Fruit fly (Drosophila melanogaster): ENCODE measurements around the gene fabp.
A peak's percentile ranks its signal among the peaks of the same experiment; 100 is the strongest.

Gene fabp

dm6 chr3R:11604654-11605436 lies 38.0 kb upstream of the fabp start:
- peak; percentile 32 for TF ChIP-seq Snoo (tag; optimal IDR thresholded peaks at IDR 0.05)
- TF ChIP-seq CG8301 (tag; optimal IDR thresholded peaks at IDR 0.05): peak; percentile 26
- peak; percentile 45 for TF ChIP-seq Pif1A (GFP tag; optimal IDR thresholded peaks at IDR 0.05)
- TF ChIP-seq fd96Ca (GFP tag; IDR thresholded peaks at IDR 0.05): peak; percentile 73; the same call in 2 of the 3 replicates
- peak; percentile 46 for TF ChIP-seq CG14655 (GFP tag; optimal IDR thresholded peaks at IDR 0.05)
- TF ChIP-seq Pif1B (GFP tag; optimal IDR thresholded peaks at IDR 0.05): peak; percentile 65
- peak; percentile 8 for TF ChIP-seq CG17806 (tag; optimal IDR thresholded peaks at IDR 0.05)
- peak; percentile 51 for TF ChIP-seq gl (tag; optimal IDR thresholded peaks at IDR 0.05)
- no peak for TF ChIP-seq D1 (tag; optimal IDR thresholded peaks at IDR 0.05)
- TF ChIP-seq CG32121 (GFP tag; IDR thresholded peaks at IDR 0.05): peak; percentile 48; the same call in 1 of the 2 replicates
- TF ChIP-seq CG9948 (tag; optimal IDR thresholded peaks at IDR 0.05): no peak
- no peak for TF ChIP-seq rn (GFP tag; IDR thresholded peaks at IDR 0.05)
- TF ChIP-seq CG4496 (GFP tag; IDR thresholded peaks at IDR 0.05): peak; percentile 64
- TF ChIP-seq CG13204 (GFP tag; optimal IDR thresholded peaks at IDR 0.05): peak; percentile 64
- peak; percentile 0 for TF ChIP-seq CG34367 (tag; optimal IDR thresholded peaks at IDR 0.05)
- TF ChIP-seq Ets98B (GFP tag; IDR thresholded peaks at IDR 0.05): peak; percentile 72; the same call in 1 of the 2 replicates
- TF ChIP-seq CG10348 (GFP tag; IDR thresholded peaks at IDR 0.05): no peak
- peak; percentile 6 for TF ChIP-seq CG15710 (tag; optimal IDR thresholded peaks at IDR 0.05)
- TF ChIP-seq CG12605 (GFP tag; IDR thresholded peaks at IDR 0.05): peak; percentile 90
- TF ChIP-seq CG8159 (tag; optimal IDR thresholded peaks at IDR 0.05): peak; percentile 26
- peak; percentile 50 for TF ChIP-seq EcR (GFP tag; optimal IDR thresholded peaks at IDR 0.05)

- TF ChIP-seq Pif1A (GFP tag; optimal IDR thresholded peaks at IDR 0.05) (no peak), EcR (GFP tag; optimal IDR thresholded peaks at IDR 0.05) (peak; percentile 70)
Observed at dm6 chr3R:11603136-11603535, 36.3 kb upstream of the fabp start.

- peak; percentile 58 for TF ChIP-seq CG12605 (GFP tag; IDR thresholded peaks at IDR 0.05)
- TF ChIP-seq CG32121 (GFP tag; IDR thresholded peaks at IDR 0.05): peak; percentile 62
- TF ChIP-seq CG8301 (tag; optimal IDR thresholded peaks at IDR 0.05): peak; percentile 49
- no peak for TF ChIP-seq CG14655 (GFP tag; optimal IDR thresholded peaks at IDR 0.05)
- peak; percentile 20 for TF ChIP-seq CG15710 (tag; optimal IDR thresholded peaks at IDR 0.05)
- TF ChIP-seq Ets98B (GFP tag; IDR thresholded peaks at IDR 0.05): peak; percentile 75
- no peak for TF ChIP-seq Pif1B (GFP tag; optimal IDR thresholded peaks at IDR 0.05)
- no peak for TF ChIP-seq CG34367 (tag; optimal IDR thresholded peaks at IDR 0.05)
- TF ChIP-seq CG4496 (GFP tag; IDR thresholded peaks at IDR 0.05): peak; percentile 82
- peak; percentile 52; the same call in 2 of the 3 replicates for TF ChIP-seq fd96Ca (GFP tag; IDR thresholded peaks at IDR 0.05)
- no peak for TF ChIP-seq D1 (tag; optimal IDR thresholded peaks at IDR 0.05)
- 0 out of 2 replicates have a peak, but pooled peaks have one; percentile 20 for TF ChIP-seq rn (GFP tag; IDR thresholded peaks at IDR 0.05)
- no peak for TF ChIP-seq CG8159 (tag; optimal IDR thresholded peaks at IDR 0.05)
- no peak for TF ChIP-seq gl (tag; optimal IDR thresholded peaks at IDR 0.05)
- TF ChIP-seq CG17806 (tag; optimal IDR thresholded peaks at IDR 0.05): peak; percentile 15
- no peak for TF ChIP-seq CG9948 (tag; optimal IDR thresholded peaks at IDR 0.05)
- no peak for TF ChIP-seq Pif1A (GFP tag; optimal IDR thresholded peaks at IDR 0.05)
Observed at dm6 chr3R:11595523-11595922, 28.7 kb upstream of the fabp start.

DNA sequence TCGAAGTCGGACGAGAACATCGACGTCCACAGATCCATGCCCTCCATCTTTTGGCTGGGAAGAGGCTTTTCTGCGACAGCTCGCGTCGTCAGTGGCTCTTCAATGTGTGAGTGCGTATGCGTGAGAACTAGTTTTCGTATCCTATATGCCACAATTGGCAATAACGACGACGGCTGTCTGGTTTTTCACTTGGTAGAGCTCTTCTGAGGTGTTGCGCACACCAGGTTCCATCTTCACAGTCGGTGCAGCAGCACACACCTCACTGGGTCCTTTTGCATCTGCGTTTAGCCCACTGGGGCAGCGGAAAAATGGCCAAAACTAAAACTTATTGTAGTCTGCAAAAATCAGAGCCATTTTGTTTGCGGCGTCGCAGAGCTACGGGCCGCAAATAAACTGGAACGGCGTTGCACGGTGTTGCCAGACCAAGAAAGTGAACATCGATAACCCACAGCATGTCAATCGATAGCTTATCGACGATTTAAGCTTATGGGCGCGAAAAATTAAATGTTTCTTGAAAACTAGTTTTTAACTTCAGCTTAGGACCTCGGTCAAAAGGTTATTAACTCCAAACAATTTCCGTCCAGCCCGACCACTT lies 23.0 kb upstream of the fabp start, which contains the start of gene CG6791:
Gene CG6791, minus strand, starts transcription at position 383 of the 595 bp plus-strand sequence.
- TF ChIP-seq EcR (GFP tag; optimal IDR thresholded peaks at IDR 0.05) (peak; percentile 32), Ets98B (GFP tag; IDR thresholded peaks at IDR 0.05) (peak; percentile 13; the same call in 1 of the 2 replicates), CG34367 (tag; optimal IDR thresholded peaks at IDR 0.05) (no peak), CG9948 (tag; optimal IDR thresholded peaks at IDR 0.05) (peak; percentile 62)

- peak; percentile 95 for TF ChIP-seq Ets98B (GFP tag; IDR thresholded peaks at IDR 0.05)
- peak; percentile 93 for TF ChIP-seq CG8301 (tag; optimal IDR thresholded peaks at IDR 0.05)
- TF ChIP-seq Pif1A (GFP tag; optimal IDR thresholded peaks at IDR 0.05): no peak
- no peak for TF ChIP-seq EcR (GFP tag; optimal IDR thresholded peaks at IDR 0.05)
- no peak for TF ChIP-seq CG14655 (GFP tag; optimal IDR thresholded peaks at IDR 0.05)
- TF ChIP-seq fd96Ca (GFP tag; IDR thresholded peaks at IDR 0.05): peak; percentile 95
- peak; percentile 82 for TF ChIP-seq CG34367 (tag; optimal IDR thresholded peaks at IDR 0.05)
- no peak for TF ChIP-seq Pif1B (GFP tag; optimal IDR thresholded peaks at IDR 0.05)
- TF ChIP-seq CG32121 (GFP tag; IDR thresholded peaks at IDR 0.05): peak; percentile 95
- peak; percentile 87 for TF ChIP-seq CG17806 (tag; optimal IDR thresholded peaks at IDR 0.05)
- TF ChIP-seq CG10348 (GFP tag; IDR thresholded peaks at IDR 0.05): peak; percentile 63; the same call in 1 of the 2 replicates
- TF ChIP-seq CG12605 (GFP tag; IDR thresholded peaks at IDR 0.05): no peak; the same call in none of the 2 replicates
- TF ChIP-seq D1 (tag; optimal IDR thresholded peaks at IDR 0.05): no peak
- TF ChIP-seq Snoo (tag; optimal IDR thresholded peaks at IDR 0.05): no peak
- peak; percentile 96 for TF ChIP-seq CG4496 (GFP tag; IDR thresholded peaks at IDR 0.05)
- peak; percentile 84 for TF ChIP-seq CG9948 (tag; optimal IDR thresholded peaks at IDR 0.05)
- TF ChIP-seq CG13204 (GFP tag; optimal IDR thresholded peaks at IDR 0.05): peak; percentile 51
- TF ChIP-seq CG15710 (tag; optimal IDR thresholded peaks at IDR 0.05): peak; percentile 81
- peak; percentile 73 for TF ChIP-seq gl (tag; optimal IDR thresholded peaks at IDR 0.05)
- TF ChIP-seq rn (GFP tag; IDR thresholded peaks at IDR 0.05): peak; percentile 67; the same call in 1 of the 2 replicates
- TF ChIP-seq CG8159 (tag; optimal IDR thresholded peaks at IDR 0.05): peak; percentile 84
Observed at dm6 chr3R:11582253-11582589, 15.4 kb upstream of the fabp start.

Measured in whole organism, pupa.